Fruit fly (Drosophila melanogaster): ENCODE results near the gene Itpr.
A peak's percentile ranks its signal among the peaks of the same experiment; 100 is the strongest.

Itpr gene

DNA sequence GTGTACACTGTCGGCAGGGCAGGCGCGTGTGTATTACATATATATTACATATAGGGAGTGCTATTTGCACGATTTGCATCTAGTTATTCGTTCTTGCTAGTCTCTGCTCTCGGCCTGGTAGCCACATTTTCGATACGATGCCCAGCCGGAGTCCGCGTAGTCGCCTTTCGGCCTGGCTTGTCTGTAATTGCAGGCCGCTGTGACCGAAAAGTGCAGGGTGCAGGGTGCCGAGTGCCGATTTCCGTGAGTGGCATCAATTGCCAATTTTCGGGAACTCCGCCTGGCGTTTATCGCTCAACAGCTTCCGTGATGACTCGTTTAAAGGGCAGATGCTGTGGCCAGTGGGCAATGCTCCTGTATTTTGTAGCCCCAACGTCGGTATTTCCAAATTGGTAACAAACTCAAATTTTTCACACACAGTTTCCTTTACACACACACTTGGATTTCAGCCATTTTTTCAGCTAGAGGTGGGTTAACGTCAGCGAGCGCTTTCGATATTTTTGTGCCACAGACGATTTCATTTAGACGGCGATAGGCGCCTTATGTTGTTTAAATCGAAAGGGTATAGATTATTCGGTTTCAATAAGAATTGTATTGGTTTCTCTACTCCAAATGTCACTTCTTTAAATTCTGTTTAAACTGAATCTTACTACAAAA lies 71.1 kb downstream of the Itpr start, which contains the start of gene CG2926 (continued):
- TF ChIP-seq hbn (GFP tag; IDR thresholded peaks at IDR 0.05; ENCODE audit: partially characterized antibody) (peak; percentile 83), Hsf (GFP tag; optimal IDR thresholded peaks at IDR 0.05) (peak; percentile 47), mirr (GFP tag; optimal IDR thresholded peaks at IDR 0.05) (no peak), H2.0 (GFP tag; IDR thresholded peaks at IDR 0.05) (no peak), nau (GFP tag; optimal IDR thresholded peaks at IDR 0.05) (no peak), tin (GFP tag; optimal IDR thresholded peaks at IDR 0.05) (peak; percentile 29), trh (GFP tag; optimal IDR thresholded peaks at IDR 0.05) (no peak), ind (GFP tag; optimal IDR thresholded peaks at IDR 0.05) (no peak), eyg (GFP tag; optimal IDR thresholded peaks at IDR 0.05) (no peak), CrebB (tag; optimal IDR thresholded peaks at IDR 0.05) (no peak), CG7271 (tag; optimal IDR thresholded peaks at IDR 0.05) (no peak), row (GFP tag; IDR thresholded peaks at IDR 0.05) (peak; percentile 90), CG8924 (tag; optimal IDR thresholded peaks at IDR 0.05) (no peak), rib (GFP tag; IDR thresholded peaks at IDR 0.05) (peak; percentile 57), CoRest (tag; optimal IDR thresholded peaks at IDR 0.05) (no peak), chinmo (GFP tag; IDR thresholded peaks at IDR 0.05; ENCODE audit: partially characterized antibody) (peak; percentile 87; the same call in 3 of the 4 replicates), CG7372 (GFP tag; IDR thresholded peaks at IDR 0.05) (peak; percentile 25; the same call in 1 of the 2 replicates), Camta (GFP tag; optimal IDR thresholded peaks at IDR 0.05) (no peak), CG14860 (GFP tag; IDR thresholded peaks at IDR 0.05; ENCODE audit: partially characterized antibody) (peak; percentile 85), Drgx (GFP tag; IDR thresholded peaks at IDR 0.05) (no peak), zen2 (GFP tag; IDR thresholded peaks at IDR 0.05; ENCODE audit: partially characterized antibody) (peak; percentile 79), CG18476 (GFP tag; optimal IDR thresholded peaks at IDR 0.05) (no peak), Atf-2 (GFP tag; optimal IDR thresholded peaks at IDR 0.05) (peak; percentile 19), twi (tag; optimal IDR thresholded peaks at IDR 0.05) (no peak), CG1832 (GFP tag; optimal IDR thresholded peaks at IDR 0.05) (no peak), bbx (GFP tag; IDR thresholded peaks at IDR 0.05; ENCODE audit: partially characterized antibody) (peak; percentile 93), bigmax (GFP tag; optimal IDR thresholded peaks at IDR 0.05) (no peak), HLHmδ (GFP tag; optimal IDR thresholded peaks at IDR 0.05) (no peak), gem (tag; optimal IDR thresholded peaks at IDR 0.05) (no peak), ro (GFP tag; IDR thresholded peaks at IDR 0.05) (no peak), Blimp-1 (GFP tag; optimal IDR thresholded peaks at IDR 0.05) (no peak), Tbp (GFP tag; optimal IDR thresholded peaks at IDR 0.05) (no peak), PHDP (tag; optimal IDR thresholded peaks at IDR 0.05) (no peak), ato (GFP tag; IDR thresholded peaks at IDR 0.05; ENCODE audit: partially characterized antibody) (peak; percentile 91), slp2 (GFP tag; optimal IDR thresholded peaks at IDR 0.05) (no peak), MESR4 (GFP tag; optimal IDR thresholded peaks at IDR 0.05) (peak; percentile 94), Sry-δ (GFP tag; optimal IDR thresholded peaks at IDR 0.05) (peak; percentile 96), CG8359 (GFP tag; optimal IDR thresholded peaks at IDR 0.05; ENCODE audit: borderline replicate concordance) (no peak), ewg (GFP tag; optimal IDR thresholded peaks at IDR 0.05) (no peak), CG30403 (GFP tag; optimal IDR thresholded peaks at IDR 0.05) (no peak), CG15514 (GFP tag; optimal IDR thresholded peaks at IDR 0.05) (peak; percentile 63), Aef1 (GFP tag; IDR thresholded peaks at IDR 0.05) (0 out of 3 replicates have a peak, but pooled peaks have one; percentile 13), D (optimal IDR thresholded peaks at IDR 0.05) (no peak), D (GFP tag; optimal IDR thresholded peaks at IDR 0.05) (no peak), Hey (tag; optimal IDR thresholded peaks at IDR 0.05) (no peak), HHEX (GFP tag; optimal IDR thresholded peaks at IDR 0.05) (no peak), CG17912 (GFP tag; optimal IDR thresholded peaks at IDR 0.05) (peak; percentile 35), CG2199 (GFP tag; IDR thresholded peaks at IDR 0.05) (no peak), yki (optimal IDR thresholded peaks at IDR 0.05) (no peak), chn (GFP tag; optimal IDR thresholded peaks at IDR 0.05) (no peak)
